Fruit fly (Drosophila melanogaster): ENCODE results near the gene CG4497.

- TF ChIP-seq insv (optimal IDR thresholded peaks at IDR 0.05), result no peak
- TF ChIP-seq h (optimal IDR thresholded peaks at IDR 0.05), result no peak
- TF ChIP-seq psq (optimal IDR thresholded peaks at IDR 0.05), result no peak
- no peak for TF ChIP-seq Myc (optimal IDR thresholded peaks at IDR 0.05)
- TF ChIP-seq ttk (optimal IDR thresholded peaks at IDR 0.05), result no peak
- TF ChIP-seq Sin3A (optimal IDR thresholded peaks at IDR 0.05), result no peak
Measured at dm6 chr2L:7227434-7227833, 33.0 kb upstream of the CG4497 start, which contains the start of gene CG43799.
